Fruit fly (Drosophila melanogaster): ENCODE results near the gene CG14154.

The CG14154 gene

DNA sequence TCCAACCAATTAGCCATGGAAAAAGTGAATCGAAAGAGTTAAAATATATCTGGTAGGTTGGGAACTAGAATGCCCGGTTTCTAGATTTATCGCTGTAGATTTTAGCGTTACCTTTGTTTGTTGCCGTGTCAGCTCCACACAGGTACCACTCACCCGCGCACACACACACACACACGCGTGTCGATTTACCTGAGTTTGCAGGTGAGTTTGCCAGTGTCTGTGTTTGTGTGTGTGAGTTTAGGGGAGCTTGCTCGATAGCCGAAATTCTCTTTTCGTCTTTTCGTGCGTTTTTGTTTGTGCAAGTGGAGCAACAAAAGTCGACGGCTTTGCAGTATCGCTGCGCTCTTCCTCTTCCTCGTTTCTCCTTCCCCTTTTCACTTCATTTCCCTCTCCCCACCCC, 25.7 kb downstream of the CG14154 start:
- TF ChIP-seq Dfd (GFP tag; optimal IDR thresholded peaks at IDR 0.05), result peak; percentile 38
- peak; percentile 29 for TF ChIP-seq psq (GFP tag; optimal IDR thresholded peaks at IDR 0.05)
- TF ChIP-seq rgr (GFP tag; optimal IDR thresholded peaks at IDR 0.05), result no peak
- no peak for TF ChIP-seq Hnf4 (GFP tag; optimal IDR thresholded peaks at IDR 0.05)
- no peak for TF ChIP-seq Rel (GFP tag; optimal IDR thresholded peaks at IDR 0.05)
- TF ChIP-seq Rel (tag; optimal IDR thresholded peaks at IDR 0.05), result peak; percentile 49
- TF ChIP-seq foxo (GFP tag; optimal IDR thresholded peaks at IDR 0.05), result no peak
- peak; percentile 14 for TF ChIP-seq fru (GFP tag; optimal IDR thresholded peaks at IDR 0.05)
- peak; percentile 15 for TF ChIP-seq OdsH (GFP tag; optimal IDR thresholded peaks at IDR 0.05)
- TF ChIP-seq h (GFP tag; optimal IDR thresholded peaks at IDR 0.05), result peak; percentile 22
- peak; percentile 15 for TF ChIP-seq Dif (GFP tag; optimal IDR thresholded peaks at IDR 0.05; ENCODE audit: partially characterized antibody)
- TF ChIP-seq Vsx2 (GFP tag; optimal IDR thresholded peaks at IDR 0.05; ENCODE audit: partially characterized antibody), result no peak
- no peak for TF ChIP-seq Hr78 (GFP tag; optimal IDR thresholded peaks at IDR 0.05)
- peak; percentile 34 for TF ChIP-seq Hr83 (GFP tag; optimal IDR thresholded peaks at IDR 0.05; ENCODE audit: poor library complexity, severe bottlenecking)
- peak; percentile 8 for TF ChIP-seq Jra (GFP tag; optimal IDR thresholded peaks at IDR 0.05)

DNA sequence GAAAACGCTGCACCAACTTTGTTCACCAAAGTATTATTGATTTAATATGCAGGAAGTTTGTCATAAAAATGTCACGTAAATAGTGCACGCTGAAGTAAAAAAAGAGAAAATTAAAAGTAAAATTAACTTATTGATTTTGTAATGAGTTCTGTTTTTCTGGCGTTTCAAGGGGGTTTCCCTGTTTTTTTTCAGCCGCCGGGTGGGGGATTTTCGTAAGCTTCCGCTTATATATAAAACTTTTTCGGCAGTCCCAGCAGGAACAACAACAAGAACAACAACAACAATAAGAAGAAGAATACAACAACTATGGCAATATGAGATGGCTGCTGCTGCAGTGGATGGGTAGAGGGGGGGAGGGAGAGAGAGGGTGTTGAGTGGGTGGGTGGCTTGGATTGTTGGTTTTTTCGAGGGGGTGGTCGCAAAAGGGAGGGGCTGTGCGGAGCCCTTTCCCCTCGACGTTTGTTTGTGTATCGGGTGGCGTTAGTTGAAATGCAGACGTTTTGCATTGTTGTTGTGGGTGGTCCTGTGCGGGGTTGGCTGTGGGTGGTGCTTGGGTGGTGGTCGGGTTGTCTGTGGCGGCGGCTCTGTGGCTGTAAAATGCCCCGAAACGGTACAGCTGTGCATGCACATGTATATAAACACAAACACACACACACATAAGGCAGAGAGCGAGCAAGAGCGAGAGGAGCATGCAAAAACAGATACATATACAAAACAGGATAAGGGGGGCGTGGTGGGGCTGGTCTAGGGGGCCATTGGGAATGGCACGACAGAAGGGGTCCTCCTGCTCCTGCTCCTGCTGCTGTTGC, 28.1 kb downstream of the CG14154 start:
- TF ChIP-seq Jra (GFP tag; optimal IDR thresholded peaks at IDR 0.05), result no peak
- no peak for TF ChIP-seq Hnf4 (GFP tag; optimal IDR thresholded peaks at IDR 0.05)
- no peak for TF ChIP-seq OdsH (GFP tag; optimal IDR thresholded peaks at IDR 0.05)
- TF ChIP-seq jim (GFP tag; optimal IDR thresholded peaks at IDR 0.05), result no peak
- peak; percentile 58 for TF ChIP-seq Dfd (GFP tag; optimal IDR thresholded peaks at IDR 0.05)
- TF ChIP-seq Vsx2 (GFP tag; optimal IDR thresholded peaks at IDR 0.05; ENCODE audit: partially characterized antibody), result no peak
- TF ChIP-seq Rel (GFP tag; optimal IDR thresholded peaks at IDR 0.05), result no peak
- peak; percentile 92 for TF ChIP-seq Rel (tag; optimal IDR thresholded peaks at IDR 0.05)

DNA sequence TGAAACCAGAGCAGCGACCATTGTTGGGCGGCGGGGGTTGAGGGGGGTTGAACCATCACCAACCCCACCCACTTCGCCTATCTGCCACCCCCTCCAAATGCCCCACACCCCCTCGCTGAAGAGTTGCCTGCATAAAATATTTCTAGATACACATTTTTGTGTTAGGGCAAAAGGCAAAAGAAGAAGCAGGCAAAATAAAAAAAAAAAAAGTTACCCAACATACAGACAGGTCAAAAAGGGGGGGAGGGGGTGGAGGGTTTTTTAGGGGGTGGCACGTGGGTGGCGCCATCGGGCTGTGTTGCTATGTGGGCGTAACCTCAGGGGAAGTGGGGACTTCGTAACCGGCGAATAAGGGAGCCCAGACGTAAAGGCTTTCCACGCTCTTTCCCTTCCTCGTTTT, 30.9 kb downstream of the CG14154 start:
- TF ChIP-seq brk (GFP tag; optimal IDR thresholded peaks at IDR 0.05) (no peak), psq (GFP tag; optimal IDR thresholded peaks at IDR 0.05) (no peak), Hnf4 (GFP tag; optimal IDR thresholded peaks at IDR 0.05) (no peak), tai (GFP tag; optimal IDR thresholded peaks at IDR 0.05) (no peak), Sp1 (GFP tag; optimal IDR thresholded peaks at IDR 0.05) (no peak), CG32264 (GFP tag; optimal IDR thresholded peaks at IDR 0.05) (no peak), fru (GFP tag; optimal IDR thresholded peaks at IDR 0.05) (no peak), ey (GFP tag; optimal IDR thresholded peaks at IDR 0.05) (no peak), OdsH (GFP tag; optimal IDR thresholded peaks at IDR 0.05) (no peak), N (GFP tag; optimal IDR thresholded peaks at IDR 0.05) (no peak), Myc (optimal IDR thresholded peaks at IDR 0.05) (no peak), dl (GFP tag; optimal IDR thresholded peaks at IDR 0.05; ENCODE audit: insufficient read depth in 1 of 2, partially characterized antibody in 2 of 2) (no peak), Jra (GFP tag; optimal IDR thresholded peaks at IDR 0.05) (no peak), Mio (GFP tag; optimal IDR thresholded peaks at IDR 0.05) (no peak), Hr83 (GFP tag; optimal IDR thresholded peaks at IDR 0.05; ENCODE audit: poor library complexity, severe bottlenecking) (no peak), sv (GFP tag; optimal IDR thresholded peaks at IDR 0.05) (no peak), sage (GFP tag; optimal IDR thresholded peaks at IDR 0.05) (no peak), Dfd (GFP tag; optimal IDR thresholded peaks at IDR 0.05) (no peak), dmrt93B (GFP tag; optimal IDR thresholded peaks at IDR 0.05) (no peak), jim (GFP tag; optimal IDR thresholded peaks at IDR 0.05) (no peak)

DNA sequence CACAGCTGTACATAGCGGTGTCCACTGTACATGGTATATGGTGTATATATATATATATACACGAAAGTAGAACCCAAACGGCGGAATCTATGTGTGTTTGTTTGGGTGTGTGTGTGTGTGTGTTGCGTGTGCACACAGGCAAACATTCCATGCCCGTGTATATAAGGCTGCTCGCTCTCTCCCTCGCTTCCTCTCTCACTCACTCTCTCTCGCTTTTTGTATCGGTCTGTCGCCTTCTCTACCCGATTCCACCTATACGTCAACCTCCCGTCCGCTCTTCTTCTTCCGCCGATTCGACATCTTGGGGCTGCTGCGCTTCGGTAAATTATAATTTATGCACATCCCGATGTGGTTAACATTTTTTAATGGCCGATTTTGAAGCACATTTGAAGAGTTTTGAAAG, 32.5 kb downstream of the CG14154 start:
- TF ChIP-seq sage (GFP tag; optimal IDR thresholded peaks at IDR 0.05) (no peak), psq (GFP tag; optimal IDR thresholded peaks at IDR 0.05) (peak; percentile 25), Hr78 (GFP tag; optimal IDR thresholded peaks at IDR 0.05) (no peak), dl (GFP tag; optimal IDR thresholded peaks at IDR 0.05; ENCODE audit: insufficient read depth in 1 of 2, partially characterized antibody in 2 of 2) (peak; percentile 47 to 65), Dif (GFP tag; optimal IDR thresholded peaks at IDR 0.05; ENCODE audit: partially characterized antibody) (peak; percentile 87), dsf (GFP tag; optimal IDR thresholded peaks at IDR 0.05; ENCODE audit: borderline replicate concordance) (no peak), lola (GFP tag; optimal IDR thresholded peaks at IDR 0.05) (no peak), Rel (GFP tag; optimal IDR thresholded peaks at IDR 0.05) (peak; percentile 18), Rel (tag; optimal IDR thresholded peaks at IDR 0.05) (peak; percentile 30), Hnf4 (GFP tag; optimal IDR thresholded peaks at IDR 0.05) (no peak), sv (GFP tag; optimal IDR thresholded peaks at IDR 0.05) (no peak), N (GFP tag; optimal IDR thresholded peaks at IDR 0.05) (peak; percentile 18), ey (GFP tag; optimal IDR thresholded peaks at IDR 0.05) (no peak), brk (GFP tag; optimal IDR thresholded peaks at IDR 0.05) (no peak), Dfd (GFP tag; optimal IDR thresholded peaks at IDR 0.05) (no peak), dmrt93B (GFP tag; optimal IDR thresholded peaks at IDR 0.05) (no peak), h (GFP tag; optimal IDR thresholded peaks at IDR 0.05) (no peak), fru (GFP tag; optimal IDR thresholded peaks at IDR 0.05) (peak; percentile 6), Myc (optimal IDR thresholded peaks at IDR 0.05) (no peak), jim (GFP tag; optimal IDR thresholded peaks at IDR 0.05) (no peak), usp (GFP tag; optimal IDR thresholded peaks at IDR 0.05) (no peak), Hr83 (GFP tag; optimal IDR thresholded peaks at IDR 0.05; ENCODE audit: poor library complexity, severe bottlenecking) (peak; percentile 43), Sp1 (GFP tag; optimal IDR thresholded peaks at IDR 0.05) (no peak), OdsH (GFP tag; optimal IDR thresholded peaks at IDR 0.05) (no peak)
